Fruit fly (Drosophila melanogaster) whole organism, wandering third instar larva: ENCODE results near the gene CG13793.

Source experiments
- Abd-B ChIP-seq: fragments of >200 bp; optimal IDR thresholded peaks from 2 replicates; lab custom pipeline; 2017; ENCODE audit warnings: missing biosample characterization, missing genetic modification characterization
- CrebA ChIP-seq: fragments of 200-800 bp; sonication (Bioruptor generic); optimal IDR thresholded peaks from 2 replicates; lab custom pipeline; 2016; ENCODE audit warnings: missing biosample characterization, mild to moderate bottlenecking, missing genetic modification characterization, borderline replicate concordance
- Hr83 ChIP-seq: fragments of 200-300 bp; sonication (Bioruptor generic); optimal IDR thresholded peaks from 2 replicates; lab custom pipeline; 2016; ENCODE audit warnings: missing biosample characterization, mild to moderate bottlenecking, missing genetic modification characterization, moderate library complexity; ENCODE audit not compliant: poor library complexity, severe bottlenecking
- Jra ChIP-seq: sonication (Bioruptor generic); optimal IDR thresholded peaks from 2 replicates; lab custom pipeline; 2016; ENCODE audit warnings: missing biosample characterization, missing genetic modification characterization
- OdsH ChIP-seq: fragments of 200-800 bp; sonication (Bioruptor generic); optimal IDR thresholded peaks from 2 replicates; lab custom pipeline; 2016; ENCODE audit warnings: missing biosample characterization, mild to moderate bottlenecking, missing genetic modification characterization
- ey ChIP-seq: fragments of 200-800 bp; sonication (Bioruptor generic); optimal IDR thresholded peaks from 2 replicates; lab custom pipeline; 2016; ENCODE audit warnings: missing biosample characterization, missing genetic modification characterization
- psq ChIP-seq: fragments of 200-800 bp; sonication (Bioruptor generic); optimal IDR thresholded peaks from 3 replicates; lab custom pipeline; 2017; ENCODE audit warnings: missing biosample characterization, mild to moderate bottlenecking, missing genetic modification characterization, moderate library complexity
- tai ChIP-seq: sonication (Bioruptor generic); optimal IDR thresholded peaks from 2 replicates; lab custom pipeline; 2016; ENCODE audit warnings: missing biosample characterization, missing genetic modification characterization
- usp ChIP-seq: fragments of >200 bp; optimal IDR thresholded peaks from 2 replicates; lab custom pipeline; 2017; ENCODE audit warnings: missing biosample characterization, missing genetic modification characterization

DNA sequence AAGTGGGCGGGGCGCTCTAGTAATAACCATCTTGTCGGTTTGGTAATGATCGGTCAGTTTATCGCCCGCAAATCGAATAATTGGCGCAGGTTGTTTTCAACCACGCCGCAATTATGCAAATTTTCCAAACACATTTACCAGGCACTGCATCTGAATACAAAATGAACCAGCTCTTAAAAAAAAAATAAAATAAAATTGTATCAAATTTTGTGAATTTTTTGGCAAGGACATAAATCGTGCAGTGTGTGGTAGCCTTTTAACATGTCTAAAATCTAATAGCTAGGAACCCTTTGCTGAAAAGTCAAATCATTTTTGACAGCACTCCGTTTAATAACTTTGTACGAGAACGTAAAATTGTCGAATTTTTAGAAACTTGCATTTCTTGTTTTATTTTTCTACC lies 27.7 kb upstream of the CG13793 start, which contains the start of gene ATPsynGL:
- TF ChIP-seq psq (GFP tag; lab: Kevin White, UChicago): no peak
- TF ChIP-seq Abd-B (GFP tag; lab: Kevin White, UChicago): no peak
- no peak for TF ChIP-seq Hr83 (GFP tag; lab: Kevin White, UChicago)
- no peak for TF ChIP-seq usp
- TF ChIP-seq ey (GFP tag; lab: Kevin White, UChicago): no peak
- no peak for TF ChIP-seq tai (GFP tag; lab: Kevin White, UChicago)
- no peak for TF ChIP-seq CrebA (GFP tag; lab: Kevin White, UChicago)
- no peak for TF ChIP-seq Jra (GFP tag; lab: Kevin White, UChicago)
- TF ChIP-seq OdsH (GFP tag; lab: Kevin White, UChicago): no peak
